1 fruit fly cellular context compared by ENCODE assay signal in the genomic region with DNA sequence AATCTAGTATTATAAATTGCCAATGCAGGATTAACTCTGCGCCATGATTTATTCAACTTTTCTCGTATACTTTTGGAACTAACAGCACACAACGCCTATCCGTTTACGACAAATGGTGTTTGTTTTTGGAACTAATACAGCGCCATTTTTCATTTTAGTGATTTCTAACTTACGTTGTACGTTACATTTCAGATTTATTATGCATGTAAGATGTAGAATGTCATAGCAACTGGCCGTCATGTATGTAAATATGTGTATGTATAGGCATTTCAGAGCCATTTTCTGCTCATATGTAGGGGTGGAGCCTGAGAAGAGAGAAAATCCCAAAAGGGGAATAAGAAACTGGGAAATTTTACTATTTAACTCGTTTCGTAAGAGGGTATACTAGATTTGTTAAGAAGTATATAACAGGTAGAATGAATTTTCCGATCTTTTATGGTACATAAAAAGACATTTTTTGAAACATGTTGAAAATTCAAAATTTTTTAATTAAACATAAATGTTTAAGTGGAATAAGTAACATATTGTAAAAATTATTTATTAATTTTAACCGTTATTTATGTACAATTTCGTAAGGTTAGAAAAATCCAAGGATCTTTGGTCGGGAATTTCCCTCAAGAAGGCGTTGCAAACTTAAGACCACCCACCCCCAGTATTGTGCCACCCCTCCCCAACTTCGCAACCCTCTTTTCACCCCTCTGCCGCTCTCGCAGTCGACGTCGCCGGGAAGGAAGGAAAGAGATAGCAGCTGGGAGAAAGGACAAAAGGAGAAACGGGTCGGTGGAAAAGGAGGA.
TF ChIP-seq lines count a peak whose summit lies in the region.

No protein-coding gene starts in this region.

TF ChIP-seq in whole organism, embryonic, 481 proteins besides CTCF, POLR2A, EP300 and RAD21 (continued from another document and continues in another):
- no peak for TF ChIP-seq CG14050 (GFP tag; IDR thresholded peaks at IDR 0.05; lab: Robert Waterston, UW)
- no peak for TF ChIP-seq CG17802 (tag; optimal IDR thresholded peaks at IDR 0.05; lab: Kevin White, UChicago)
- TF ChIP-seq CG7928 (GFP tag; optimal IDR thresholded peaks at IDR 0.05; lab: Kevin White, UChicago) = no peak
- peak; percentile 66 for TF ChIP-seq CG11247 (GFP tag; IDR thresholded peaks at IDR 0.05; lab: Robert Waterston, UW)
- TF ChIP-seq Asciz (GFP tag; optimal IDR thresholded peaks at IDR 0.05; lab: Kevin White, UChicago) = peak; percentile 8
- TF ChIP-seq kni (GFP tag; optimal IDR thresholded peaks at IDR 0.05; lab: Kevin White, UChicago) = peak; percentile 14
- no peak for TF ChIP-seq Gsc (GFP tag; IDR thresholded peaks at IDR 0.05; lab: Robert Waterston, UW)
- TF ChIP-seq Drgx (GFP tag; IDR thresholded peaks at IDR 0.05; lab: Robert Waterston, UW) = peak; percentile 81
- peak; percentile 84 for TF ChIP-seq sd (tag; optimal IDR thresholded peaks at IDR 0.05; lab: Kevin White, UChicago)
- TF ChIP-seq sna (GFP tag; IDR thresholded peaks at IDR 0.05; lab: Robert Waterston, UW; ENCODE audit: partially characterized antibody) = no peak
- no peak for TF ChIP-seq gcm (GFP tag; optimal IDR thresholded peaks at IDR 0.05; lab: Kevin White, UChicago)
- TF ChIP-seq CG9876 (GFP tag; optimal IDR thresholded peaks at IDR 0.05; lab: Kevin White, UChicago) = peak; percentile 52
- no peak for TF ChIP-seq fd96Cb (tag; optimal IDR thresholded peaks at IDR 0.05; lab: Kevin White, UChicago)
- peak; percentile 55 for TF ChIP-seq tin (GFP tag; optimal IDR thresholded peaks at IDR 0.05; lab: Kevin White, UChicago)
- no peak for TF ChIP-seq CG8359 (GFP tag; optimal IDR thresholded peaks at IDR 0.05; lab: Kevin White, UChicago; ENCODE audit: borderline replicate concordance)
- TF ChIP-seq rib (GFP tag; IDR thresholded peaks at IDR 0.05; lab: Robert Waterston, UW) = no peak
- TF ChIP-seq pnt (GFP tag; optimal IDR thresholded peaks at IDR 0.05; lab: Kevin White, UChicago) = peak; percentile 62
- TF ChIP-seq CG6683 (GFP tag; optimal IDR thresholded peaks at IDR 0.05; lab: Kevin White, UChicago) = no peak
- TF ChIP-seq lov (optimal IDR thresholded peaks at IDR 0.05; lab: Kevin White, UChicago) = no peak
- no peak for TF ChIP-seq lov (GFP tag; IDR thresholded peaks at IDR 0.05; lab: Robert Waterston, UW)
- no peak for TF ChIP-seq zf30C (GFP tag; optimal IDR thresholded peaks at IDR 0.05; lab: Kevin White, UChicago)
- peak; percentile 30 for TF ChIP-seq mam (GFP tag; optimal IDR thresholded peaks at IDR 0.05; lab: Kevin White, UChicago)
- no peak for TF ChIP-seq CG8944 (GFP tag; optimal IDR thresholded peaks at IDR 0.05; lab: Kevin White, UChicago)
- peak; percentile 53 for TF ChIP-seq Ptx1 (GFP tag; IDR thresholded peaks at IDR 0.05; lab: Robert Waterston, UW)
- no peak for TF ChIP-seq sens-2 (GFP tag; IDR thresholded peaks at IDR 0.05; lab: Robert Waterston, UW)
- no peak for TF ChIP-seq Ssrp (tag; optimal IDR thresholded peaks at IDR 0.05; lab: Kevin White, UChicago)
- TF ChIP-seq Jarid2 (GFP tag; optimal IDR thresholded peaks at IDR 0.05; lab: Kevin White, UChicago) = no peak
- TF ChIP-seq CG3838 (GFP tag; optimal IDR thresholded peaks at IDR 0.05; lab: Kevin White, UChicago) = peak; percentile 15
- TF ChIP-seq repo (GFP tag; optimal IDR thresholded peaks at IDR 0.05; lab: Kevin White, UChicago) = peak; percentile 15
- TF ChIP-seq sima (GFP tag; optimal IDR thresholded peaks at IDR 0.05; lab: Kevin White, UChicago) = no peak
- TF ChIP-seq vfl (GFP tag; optimal IDR thresholded peaks at IDR 0.05; lab: Kevin White, UChicago) = peak; percentile 21
- TF ChIP-seq CG6854 (GFP tag; optimal IDR thresholded peaks at IDR 0.05; lab: Kevin White, UChicago) = no peak
- no peak for TF ChIP-seq CG7271 (tag; optimal IDR thresholded peaks at IDR 0.05; lab: Kevin White, UChicago)
- TF ChIP-seq zfh2 (GFP tag; optimal IDR thresholded peaks at IDR 0.05; lab: Kevin White, UChicago) = peak; percentile 32
- peak; percentile 38 for TF ChIP-seq oc (tag; optimal IDR thresholded peaks at IDR 0.05; lab: Kevin White, UChicago)
- TF ChIP-seq onecut (GFP tag; IDR thresholded peaks at IDR 0.05; lab: Robert Waterston, UW) = peak; percentile 15; the same call in 1 of the 2 replicates
- TF ChIP-seq CG3407 (GFP tag; optimal IDR thresholded peaks at IDR 0.05; lab: Kevin White, UChicago) = no peak
- no peak for TF ChIP-seq eve (GFP tag; optimal IDR thresholded peaks at IDR 0.05; lab: Kevin White, UChicago)
- TF ChIP-seq sob (GFP tag; IDR thresholded peaks at IDR 0.05; lab: Robert Waterston, UW) = peak; percentile 74
- no peak for TF ChIP-seq slou (GFP tag; optimal IDR thresholded peaks at IDR 0.05; lab: Kevin White, UChicago)
- peak; percentile 35 for TF ChIP-seq CG12155 (GFP tag; optimal IDR thresholded peaks at IDR 0.05; lab: Kevin White, UChicago)
- TF ChIP-seq trh (GFP tag; optimal IDR thresholded peaks at IDR 0.05; lab: Kevin White, UChicago) = no peak
- TF ChIP-seq CG31224 (GFP tag; IDR thresholded peaks at IDR 0.05; lab: Robert Waterston, UW) = no peak
- TF ChIP-seq prd (optimal IDR thresholded peaks at IDR 0.05; lab: Kevin White, UChicago) = no peak
- peak; percentile 72 for TF ChIP-seq prd (GFP tag; IDR thresholded peaks at IDR 0.05; lab: Robert Waterston, UW)
- no peak for TF ChIP-seq sr (GFP tag; IDR thresholded peaks at IDR 0.05; lab: Robert Waterston, UW)
- TF ChIP-seq cwo (GFP tag; optimal IDR thresholded peaks at IDR 0.05; lab: Kevin White, UChicago) = no peak
- no peak for TF ChIP-seq nau (GFP tag; optimal IDR thresholded peaks at IDR 0.05; lab: Kevin White, UChicago)
- peak; percentile 65 for TF ChIP-seq pho (GFP tag; optimal IDR thresholded peaks at IDR 0.05; lab: Kevin White, UChicago)
- peak; percentile 51 for TF ChIP-seq CG14710 (tag; optimal IDR thresholded peaks at IDR 0.05; lab: Kevin White, UChicago)
- TF ChIP-seq CkIIα-i1 (GFP tag; IDR thresholded peaks at IDR 0.05; lab: Robert Waterston, UW) = no peak
- TF ChIP-seq NC2β (GFP tag; optimal IDR thresholded peaks at IDR 0.05; lab: Kevin White, UChicago) = peak; percentile 45
- no peak for TF ChIP-seq MESR4 (GFP tag; optimal IDR thresholded peaks at IDR 0.05; lab: Kevin White, UChicago)
- peak; percentile 77 for TF ChIP-seq Xbp1 (GFP tag; optimal IDR thresholded peaks at IDR 0.05; lab: Kevin White, UChicago)
- TF ChIP-seq Opbp (GFP tag; IDR thresholded peaks at IDR 0.05; lab: Robert Waterston, UW; ENCODE audit: partially characterized antibody) = peak; percentile 69
- TF ChIP-seq dmrt11E (tag; optimal IDR thresholded peaks at IDR 0.05; lab: Kevin White, UChicago) = peak; percentile 45
- TF ChIP-seq Kr (GFP tag; optimal IDR thresholded peaks at IDR 0.05; lab: Kevin White, UChicago) = no peak
- TF ChIP-seq gem (tag; optimal IDR thresholded peaks at IDR 0.05; lab: Kevin White, UChicago) = peak; percentile 39
- TF ChIP-seq seq (GFP tag; IDR thresholded peaks at IDR 0.05; lab: Robert Waterston, UW) = peak; percentile 73; the same call in 1 of the 2 replicates
- peak; percentile 86 for TF ChIP-seq CG33213 (GFP tag; optimal IDR thresholded peaks at IDR 0.05; lab: Kevin White, UChicago)
- TF ChIP-seq mld (GFP tag; IDR thresholded peaks at IDR 0.05; lab: Robert Waterston, UW; ENCODE audit: partially characterized antibody) = no peak
- TF ChIP-seq gsb (GFP tag; IDR thresholded peaks at IDR 0.05; lab: Robert Waterston, UW) = no peak
- no peak; the same call in 1 of the 2 replicates for TF ChIP-seq Xrp1 (GFP tag; IDR thresholded peaks at IDR 0.05; lab: Robert Waterston, UW)
- peak; percentile 70 for TF ChIP-seq Rfx (GFP tag; IDR thresholded peaks at IDR 0.05; lab: Robert Waterston, UW)
- TF ChIP-seq D19B (GFP tag; optimal IDR thresholded peaks at IDR 0.05; lab: Kevin White, UChicago) = no peak
- TF ChIP-seq pzg (GFP tag; optimal IDR thresholded peaks at IDR 0.05; lab: Kevin White, UChicago) = peak; percentile 31
- TF ChIP-seq cas (GFP tag; IDR thresholded peaks at IDR 0.05; lab: Robert Waterston, UW) = no peak
- no peak for TF ChIP-seq lola (GFP tag; optimal IDR thresholded peaks at IDR 0.05; lab: Kevin White, UChicago)
- TF ChIP-seq CG5953 (GFP tag; IDR thresholded peaks at IDR 0.05; lab: Robert Waterston, UW) = no peak
- no peak for TF ChIP-seq PHDP (tag; optimal IDR thresholded peaks at IDR 0.05; lab: Kevin White, UChicago)
- no peak for TF ChIP-seq salm (tag; optimal IDR thresholded peaks at IDR 0.05; lab: Kevin White, UChicago)
- TF ChIP-seq CG17385 (GFP tag; optimal IDR thresholded peaks at IDR 0.05; lab: Kevin White, UChicago) = peak; percentile 24
- TF ChIP-seq en (GFP tag; optimal IDR thresholded peaks at IDR 0.05; lab: Kevin White, UChicago) = no peak
- TF ChIP-seq maf-S (GFP tag; optimal IDR thresholded peaks at IDR 0.05; lab: Kevin White, UChicago) = no peak
- no peak for TF ChIP-seq Bdp1 (GFP tag; optimal IDR thresholded peaks at IDR 0.05; lab: Kevin White, UChicago)
- no peak for TF ChIP-seq CG12104 (GFP tag; optimal IDR thresholded peaks at IDR 0.05; lab: Kevin White, UChicago)
- TF ChIP-seq bbx (GFP tag; IDR thresholded peaks at IDR 0.05; lab: Robert Waterston, UW; ENCODE audit: partially characterized antibody) = peak; percentile 81
- TF ChIP-seq Taf1 (GFP tag; IDR thresholded peaks at IDR 0.05; lab: Robert Waterston, UW) = no peak
- TF ChIP-seq Hey (tag; optimal IDR thresholded peaks at IDR 0.05; lab: Kevin White, UChicago) = no peak
- TF ChIP-seq CG34376 (GFP tag; optimal IDR thresholded peaks at IDR 0.05; lab: Kevin White, UChicago) = peak; percentile 7
- peak; percentile 92 for TF ChIP-seq HmgZ (tag; optimal IDR thresholded peaks at IDR 0.05; lab: Kevin White, UChicago)
- peak; percentile 11 for TF ChIP-seq run (tag; optimal IDR thresholded peaks at IDR 0.05; lab: Kevin White, UChicago)
- peak; percentile 72 for TF ChIP-seq abd-A (tag; optimal IDR thresholded peaks at IDR 0.05; lab: Kevin White, UChicago)
- no peak for TF ChIP-seq psq (GFP tag; optimal IDR thresholded peaks at IDR 0.05; lab: Kevin White, UChicago)
- peak; percentile 40 for TF ChIP-seq CG12391 (tag; optimal IDR thresholded peaks at IDR 0.05; lab: Kevin White, UChicago)
- TF ChIP-seq Blimp-1 (GFP tag; optimal IDR thresholded peaks at IDR 0.05; lab: Kevin White, UChicago) = peak; percentile 55
- TF ChIP-seq CG1602 (GFP tag; optimal IDR thresholded peaks at IDR 0.05; lab: Kevin White, UChicago) = peak; percentile 23
- no peak for TF ChIP-seq Sin3A (optimal IDR thresholded peaks at IDR 0.05; lab: Kevin White, UChicago)
- TF ChIP-seq CG18599 (GFP tag; optimal IDR thresholded peaks at IDR 0.05; lab: Kevin White, UChicago) = peak; percentile 48
- peak; percentile 16 for TF ChIP-seq CG9727 (GFP tag; optimal IDR thresholded peaks at IDR 0.05; lab: Kevin White, UChicago)
- peak; percentile 60; the same call in 1 of the 3 replicates for TF ChIP-seq CG11695 (GFP tag; IDR thresholded peaks at IDR 0.05; lab: Robert Waterston, UW)
- no peak for TF ChIP-seq GATAe (GFP tag; conservative IDR thresholded peaks at IDR 0.05; lab: Robert Waterston, UW)
- TF ChIP-seq Meics (GFP tag; optimal IDR thresholded peaks at IDR 0.05; lab: Kevin White, UChicago) = peak; percentile 41
- no peak for TF ChIP-seq CG8281 (tag; optimal IDR thresholded peaks at IDR 0.05; lab: Kevin White, UChicago)
- no peak for TF ChIP-seq jigr1 (GFP tag; IDR thresholded peaks at IDR 0.05; lab: Robert Waterston, UW)
- peak; percentile 59 for TF ChIP-seq CG16863 (GFP tag; optimal IDR thresholded peaks at IDR 0.05; lab: Kevin White, UChicago)
- no peak for TF ChIP-seq ham (GFP tag; IDR thresholded peaks at IDR 0.05; lab: Robert Waterston, UW)
- TF ChIP-seq CG18476 (GFP tag; optimal IDR thresholded peaks at IDR 0.05; lab: Kevin White, UChicago) = no peak
- TF ChIP-seq wdn (GFP tag; IDR thresholded peaks at IDR 0.05; lab: Robert Waterston, UW) = no peak
- TF ChIP-seq Hand (GFP tag; optimal IDR thresholded peaks at IDR 0.05; lab: Kevin White, UChicago) = no peak
- TF ChIP-seq sug (tag; optimal IDR thresholded peaks at IDR 0.05; lab: Kevin White, UChicago) = peak; percentile 54
- peak; percentile 10 for TF ChIP-seq tap (tag; optimal IDR thresholded peaks at IDR 0.05; lab: Kevin White, UChicago)
- TF ChIP-seq CG17912 (GFP tag; optimal IDR thresholded peaks at IDR 0.05; lab: Kevin White, UChicago) = peak; percentile 45
- peak; percentile 69 for TF ChIP-seq stwl (tag; optimal IDR thresholded peaks at IDR 0.05; lab: Kevin White, UChicago)
- no peak for TF ChIP-seq fd3F (GFP tag; optimal IDR thresholded peaks at IDR 0.05; lab: Kevin White, UChicago)
- TF ChIP-seq CG12659 (GFP tag; optimal IDR thresholded peaks at IDR 0.05; lab: Kevin White, UChicago) = peak; percentile 32
- no peak for TF ChIP-seq Atf-2 (GFP tag; optimal IDR thresholded peaks at IDR 0.05; lab: Kevin White, UChicago)
- TF ChIP-seq HHEX (GFP tag; optimal IDR thresholded peaks at IDR 0.05; lab: Kevin White, UChicago) = no peak
- TF ChIP-seq CG18764 (GFP tag; optimal IDR thresholded peaks at IDR 0.05; lab: Kevin White, UChicago) = peak; percentile 36
- TF ChIP-seq kay (GFP tag; optimal IDR thresholded peaks at IDR 0.05; lab: Kevin White, UChicago) = peak; percentile 54
- TF ChIP-seq CG10274 (GFP tag; optimal IDR thresholded peaks at IDR 0.05; lab: Kevin White, UChicago) = no peak
- TF ChIP-seq CG2678 (tag; optimal IDR thresholded peaks at IDR 0.05; lab: Kevin White, UChicago) = no peak
- peak; percentile 35 for TF ChIP-seq twi (tag; optimal IDR thresholded peaks at IDR 0.05; lab: Kevin White, UChicago)
- peak; percentile 55 for TF ChIP-seq lmd (GFP tag; IDR thresholded peaks at IDR 0.05; lab: Robert Waterston, UW)
- TF ChIP-seq br (optimal IDR thresholded peaks at IDR 0.05; lab: Kevin White, UChicago) = no peak
- peak; percentile 36; the same call in 1 of the 2 replicates for TF ChIP-seq ssp (GFP tag; IDR thresholded peaks at IDR 0.05; lab: Robert Waterston, UW)
- peak; percentile 53 for TF ChIP-seq D19A (tag; optimal IDR thresholded peaks at IDR 0.05; lab: Kevin White, UChicago)
- no peak for TF ChIP-seq Lpt (GFP tag; optimal IDR thresholded peaks at IDR 0.05; lab: Kevin White, UChicago)
- no peak for TF ChIP-seq CG30020 (tag; optimal IDR thresholded peaks at IDR 0.05; lab: Kevin White, UChicago)
- no peak for TF ChIP-seq ATbp (GFP tag; optimal IDR thresholded peaks at IDR 0.05; lab: Kevin White, UChicago)
- TF ChIP-seq dmrt99B (tag; optimal IDR thresholded peaks at IDR 0.05; lab: Kevin White, UChicago) = peak; percentile 40
- peak; percentile 69 for TF ChIP-seq CG10321 (GFP tag; IDR thresholded peaks at IDR 0.05; lab: Robert Waterston, UW)
- peak; percentile 35 for TF ChIP-seq Dad (GFP tag; optimal IDR thresholded peaks at IDR 0.05; lab: Kevin White, UChicago)
- peak; percentile 94 for TF ChIP-seq pros (GFP tag; optimal IDR thresholded peaks at IDR 0.05; lab: Kevin White, UChicago)
- peak; percentile 20 for TF ChIP-seq Chrac-16 (GFP tag; optimal IDR thresholded peaks at IDR 0.05; lab: Kevin White, UChicago)
- no peak for TF ChIP-seq Hr39 (optimal IDR thresholded peaks at IDR 0.05; lab: Kevin White, UChicago)
